Fruit fly (Drosophila melanogaster): ENCODE results near the gene up.

DNA sequence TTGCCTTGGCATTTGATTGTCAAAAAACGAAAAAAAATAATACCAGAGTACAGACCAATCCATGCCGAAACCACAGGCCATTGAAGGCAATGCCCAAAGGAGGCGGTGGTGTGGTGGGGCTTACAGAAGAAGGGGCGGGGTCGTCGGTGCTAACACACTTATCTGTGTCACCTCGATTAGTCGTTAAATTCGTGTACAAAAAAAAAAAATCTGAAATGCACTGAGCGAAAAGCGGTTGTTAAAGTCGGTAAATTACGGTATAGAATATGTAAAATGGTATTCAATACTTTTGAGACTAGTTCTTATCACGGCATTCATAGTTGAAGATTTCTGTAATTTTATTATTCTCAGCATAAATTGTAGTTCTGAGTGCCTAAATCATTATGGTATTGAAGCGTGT, 41.6 kb upstream of the up start:
- TF ChIP-seq tll (GFP tag; optimal IDR thresholded peaks at IDR 0.05) (no peak), hkb (optimal IDR thresholded peaks at IDR 0.05) (no peak), hkb (GFP tag; IDR thresholded peaks at IDR 0.05) (peak; percentile 66), CG12104 (GFP tag; optimal IDR thresholded peaks at IDR 0.05) (no peak), CG16863 (GFP tag; optimal IDR thresholded peaks at IDR 0.05) (peak; percentile 43), lov (optimal IDR thresholded peaks at IDR 0.05) (no peak), lov (GFP tag; IDR thresholded peaks at IDR 0.05) (no peak), CG11723 (GFP tag; optimal IDR thresholded peaks at IDR 0.05) (no peak), cato (GFP tag; optimal IDR thresholded peaks at IDR 0.05; ENCODE audit: borderline replicate concordance) (peak; percentile 34), vvl (GFP tag; IDR thresholded peaks at IDR 0.05) (peak; percentile 68), usp (GFP tag; optimal IDR thresholded peaks at IDR 0.05) (no peak), CG14050 (GFP tag; IDR thresholded peaks at IDR 0.05) (no peak; the same call in 2 of the 3 replicates), twi (tag; optimal IDR thresholded peaks at IDR 0.05) (no peak), CG14667 (GFP tag; IDR thresholded peaks at IDR 0.05) (peak; percentile 53), CG6683 (GFP tag; optimal IDR thresholded peaks at IDR 0.05) (no peak), jigr1 (GFP tag; IDR thresholded peaks at IDR 0.05) (peak; percentile 51; the same call in 1 of the 3 replicates)
